Fruit fly (Drosophila melanogaster): ENCODE measurements around the gene CG1722.

- TF ChIP-seq pan (optimal IDR thresholded peaks at IDR 0.05) (no peak), HLH106 (tag; optimal IDR thresholded peaks at IDR 0.05) (no peak), CG9705 (GFP tag; optimal IDR thresholded peaks at IDR 0.05) (no peak), Dfd (GFP tag; optimal IDR thresholded peaks at IDR 0.05) (no peak), GATAd (GFP tag; optimal IDR thresholded peaks at IDR 0.05) (no peak), lola (GFP tag; optimal IDR thresholded peaks at IDR 0.05) (no peak), usp (GFP tag; optimal IDR thresholded peaks at IDR 0.05) (no peak), br (GFP tag; optimal IDR thresholded peaks at IDR 0.05) (no peak), fru (GFP tag; optimal IDR thresholded peaks at IDR 0.05) (no peak), tai (GFP tag; optimal IDR thresholded peaks at IDR 0.05) (no peak), Vsx2 (GFP tag; optimal IDR thresholded peaks at IDR 0.05; ENCODE audit: partially characterized antibody) (no peak), dmrt93B (GFP tag; optimal IDR thresholded peaks at IDR 0.05) (no peak)
Observed at dm6 chrX:21279311-21279890, 28.5 kb upstream of the CG1722 start.

Measured in whole organism, wandering third instar larva.